Fruit fly (Drosophila melanogaster) S2 (cell line): ENCODE results near the gene CG43156.
A peak's percentile ranks its signal among the peaks of the same experiment; 100 is the strongest.

Source experiments
- CG8478 ChIP-seq: fragments of >200 bp; optimal IDR thresholded peaks from 2 replicates; lab custom pipeline; 2018
- CTCF ChIP-seq, 2 experiments: fragments of >200 bp; optimal IDR thresholded peaks; 2 replicates each; lab custom pipeline; 2018

Gene CG43156

DNA sequence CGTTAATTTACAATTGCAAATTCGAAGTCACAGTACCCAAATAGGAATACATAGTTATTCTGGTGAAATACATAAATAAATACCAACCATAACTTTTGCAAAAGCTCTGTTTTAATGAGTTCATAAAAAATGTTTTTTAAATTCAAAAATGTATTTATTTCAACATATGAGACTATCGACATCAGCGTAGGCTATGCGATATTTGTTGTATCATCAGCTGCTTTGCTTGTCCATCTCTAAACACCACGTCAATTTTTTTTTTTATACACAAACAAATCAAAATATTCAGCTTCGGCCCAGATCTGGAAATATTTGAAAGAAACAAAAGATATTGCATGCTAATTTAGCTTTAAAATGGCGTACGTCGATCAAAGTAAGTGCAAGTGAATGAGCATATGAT is 18.5 kb downstream of the CG43156 start, which contains the start of gene CG1840:
TSS of gene CG1840 (plus strand) at position 211 of the 400 bp plus-strand sequence.
- TF ChIP-seq CTCF (optimal IDR thresholded peaks at IDR 0.05; lab: Kevin White, UChicago), result no peak
- no peak for TF ChIP-seq CG8478 (lab: Kevin White, UChicago)

DNA sequence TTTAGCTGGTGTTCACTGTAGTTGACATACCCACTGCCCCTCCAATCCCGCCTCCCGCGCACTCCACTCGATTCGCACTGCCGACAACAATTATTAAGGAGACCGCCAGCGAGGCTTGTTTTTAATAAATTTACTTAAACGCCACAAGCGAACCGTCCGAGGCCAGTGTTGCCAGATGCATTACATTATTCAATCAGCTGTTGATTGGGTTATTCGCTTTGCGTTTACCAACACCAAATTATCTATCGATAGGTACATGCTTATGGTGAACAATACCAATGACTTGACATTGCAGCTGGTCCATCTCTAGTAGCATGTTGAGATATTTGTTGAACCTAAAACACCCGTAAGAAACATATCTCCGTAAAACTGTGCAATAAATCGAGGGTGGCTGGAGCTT is 19.7 kb downstream of the CG43156 start, which contains the start of the genes CG10353 and SelG:
TSS of gene CG10353 (minus strand) at position 187 of the 400 bp plus-strand sequence.
TSS of gene SelG (plus strand) at position 309 of the 400 bp plus-strand sequence.
- TF ChIP-seq CTCF (optimal IDR thresholded peaks at IDR 0.05; lab: Kevin White, UChicago) (peak; percentile 19), CG8478 (lab: Kevin White, UChicago) (no peak)

DNA sequence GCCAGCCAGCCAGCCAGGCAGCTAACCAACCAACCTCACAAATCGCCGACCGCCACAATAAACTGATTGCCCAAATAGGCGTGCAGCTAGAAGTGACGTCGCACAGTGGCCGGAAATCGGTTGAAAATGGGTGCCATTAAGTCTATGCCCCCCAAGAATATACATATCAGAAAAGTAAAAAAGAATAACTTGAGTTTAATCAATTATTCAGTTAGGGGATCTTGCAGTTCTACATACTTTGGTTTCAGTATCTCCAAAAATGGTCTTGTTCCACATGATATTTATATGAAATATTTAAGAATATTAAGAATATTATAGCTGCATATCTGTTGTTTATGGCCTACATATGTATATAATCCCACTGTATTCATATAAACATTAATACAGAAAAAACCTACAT is 21.3 kb downstream of the CG43156 start:
- TF ChIP-seq CG8478 (lab: Kevin White, UChicago) (no peak), CTCF (optimal IDR thresholded peaks at IDR 0.05; lab: Kevin White, UChicago) (no peak)

DNA sequence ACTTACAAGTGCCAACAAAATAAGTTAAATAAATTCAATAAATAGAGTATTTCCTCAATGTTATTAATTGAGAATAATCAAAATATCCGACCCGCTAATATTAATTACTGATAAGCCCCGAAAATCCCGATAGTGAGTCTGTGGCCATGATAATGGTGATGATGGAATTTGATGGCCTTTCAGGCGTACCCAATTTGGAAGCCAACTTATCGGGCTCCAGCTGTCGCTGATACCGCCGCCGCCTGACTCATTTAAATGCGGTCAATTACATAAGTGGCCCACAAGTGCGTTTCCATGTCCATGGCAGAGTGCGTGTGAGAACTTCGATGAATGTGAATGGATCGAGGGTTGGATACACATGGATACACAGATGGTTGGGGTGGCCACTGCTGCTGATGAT is 22.5 kb downstream of the CG43156 start:
- TF ChIP-seq CTCF (optimal IDR thresholded peaks at IDR 0.05; lab: Kevin White, UChicago) (no peak), CG8478 (lab: Kevin White, UChicago) (no peak)

DNA sequence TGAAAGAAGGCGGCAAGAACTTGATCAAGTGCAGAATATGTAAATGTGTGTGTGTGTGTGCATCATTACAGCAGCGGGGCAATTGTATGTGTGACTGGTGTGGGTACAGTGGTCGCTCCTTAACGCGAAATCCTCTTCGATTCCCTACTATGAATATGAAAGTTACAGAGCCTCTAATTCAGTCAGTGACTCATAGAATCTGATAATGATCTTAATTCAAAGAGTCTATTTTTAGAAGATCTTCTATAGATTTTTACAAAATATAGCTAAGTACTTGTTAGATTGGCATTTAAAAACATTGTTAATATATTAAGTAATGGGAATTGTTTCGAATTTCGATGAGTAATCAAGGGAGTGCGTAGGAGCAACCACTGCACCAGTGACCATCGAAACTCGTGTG is 24.2 kb downstream of the CG43156 start:
- TF ChIP-seq CTCF (optimal IDR thresholded peaks at IDR 0.05; lab: Kevin White, UChicago), result no peak

- TF ChIP-seq CG8478 (lab: Kevin White, UChicago) (no peak), CTCF (optimal IDR thresholded peaks at IDR 0.05; lab: Kevin White, UChicago) (no peak)
Measured at dm6 chrX:11881686-11882085, 25.0 kb downstream of the CG43156 start.

- TF ChIP-seq CG8478 (lab: Kevin White, UChicago) (no peak), CTCF (optimal IDR thresholded peaks at IDR 0.05; lab: Kevin White, UChicago) (no peak)
Measured at dm6 chrX:11877165-11877564, 29.5 kb downstream of the CG43156 start, which contains the start of gene CG10352. Gene CG10352 (minus strand): TSS chrX:11877168.

dm6 chrX:11875146-11875830 is 31.4 kb downstream of the CG43156 start:
- TF ChIP-seq CG8478 (lab: Kevin White, UChicago) (no peak), CTCF (optimal IDR thresholded peaks at IDR 0.05; lab: Kevin White, UChicago) (no peak)

- TF ChIP-seq CTCF (optimal IDR thresholded peaks at IDR 0.05; lab: Kevin White, UChicago), result no peak
- no peak for TF ChIP-seq CG8478 (lab: Kevin White, UChicago)
Measured at dm6 chrX:11873116-11873515, 33.6 kb downstream of the CG43156 start, which contains the start of gene CG15739. Gene CG15739 (plus strand): TSS chrX:11873319.

dm6 chrX:11872517-11872916 is 34.2 kb downstream of the CG43156 start, which contains the start of gene BORCS5:
Gene BORCS5 (minus strand): TSS chrX:11872779.
- TF ChIP-seq CG8478 (lab: Kevin White, UChicago) (no peak), CTCF (optimal IDR thresholded peaks at IDR 0.05; lab: Kevin White, UChicago) (no peak)

DNA sequence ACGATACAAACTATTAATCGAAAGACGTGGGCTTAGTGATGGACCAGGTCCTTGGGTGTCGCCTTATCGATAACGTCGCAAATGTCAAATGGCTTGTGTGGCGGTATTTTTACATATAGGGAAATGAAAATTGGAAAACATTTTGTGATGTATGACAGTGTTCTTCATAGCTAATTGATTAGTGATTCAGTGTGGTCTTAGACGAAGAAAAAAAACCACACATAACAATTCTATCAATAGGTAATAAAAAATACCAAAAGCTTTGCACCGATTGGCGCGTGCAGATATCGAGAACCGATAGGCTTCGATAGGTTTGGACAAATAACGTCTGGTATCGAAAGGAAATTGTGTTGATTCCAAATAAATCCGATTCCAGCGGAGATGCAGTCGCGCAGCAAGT is 37.8 kb downstream of the CG43156 start, which contains the start of the genes Nrd1 and CG1847:
TSS of gene Nrd1 (minus strand) at position 28 of the 400 bp plus-strand sequence.
TSS of gene CG1847 (plus strand) at position 305 of the 400 bp plus-strand sequence.
- no peak for TF ChIP-seq CTCF (optimal IDR thresholded peaks at IDR 0.05; lab: Kevin White, UChicago)
- no peak for TF ChIP-seq CG8478 (lab: Kevin White, UChicago)

DNA sequence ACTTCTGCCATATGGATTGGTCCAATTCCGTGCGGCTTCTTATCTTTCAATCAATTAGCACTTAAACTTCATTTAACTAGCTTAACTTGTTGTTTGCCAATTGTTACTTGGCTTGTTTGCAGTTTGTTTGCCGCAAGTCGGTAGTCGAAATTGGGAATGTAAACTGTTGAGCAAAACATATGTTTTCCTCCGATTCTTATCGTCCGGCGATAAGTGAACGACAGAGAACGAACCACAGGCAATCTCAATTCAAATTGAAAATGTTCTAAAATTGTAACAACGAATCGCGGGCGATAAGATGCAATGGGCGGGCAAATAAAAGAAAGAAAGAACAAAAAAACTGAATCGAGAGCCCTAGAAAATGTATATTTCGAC is 48.2 kb downstream of the CG43156 start:
- TF ChIP-seq CG8478 (lab: Kevin White, UChicago), result no peak
- no peak for TF ChIP-seq CTCF (optimal IDR thresholded peaks at IDR 0.05; lab: Kevin White, UChicago)

dm6 chrX:11857522-11858438 is 48.9 kb downstream of the CG43156 start:
- no peak for TF ChIP-seq CTCF (optimal IDR thresholded peaks at IDR 0.05; lab: Kevin White, UChicago)
- no peak for TF ChIP-seq CG8478 (lab: Kevin White, UChicago)

dm6 chrX:11856867-11857266 is 49.8 kb downstream of the CG43156 start:
- no peak for TF ChIP-seq CG8478 (lab: Kevin White, UChicago)
- no peak for TF ChIP-seq CTCF (optimal IDR thresholded peaks at IDR 0.05; lab: Kevin White, UChicago)
